Fruit fly (Drosophila melanogaster): ENCODE data around the gene CG46307.
A peak's percentile ranks its signal among the peaks of the same experiment; 100 is the strongest.

The CG46307 gene

DNA sequence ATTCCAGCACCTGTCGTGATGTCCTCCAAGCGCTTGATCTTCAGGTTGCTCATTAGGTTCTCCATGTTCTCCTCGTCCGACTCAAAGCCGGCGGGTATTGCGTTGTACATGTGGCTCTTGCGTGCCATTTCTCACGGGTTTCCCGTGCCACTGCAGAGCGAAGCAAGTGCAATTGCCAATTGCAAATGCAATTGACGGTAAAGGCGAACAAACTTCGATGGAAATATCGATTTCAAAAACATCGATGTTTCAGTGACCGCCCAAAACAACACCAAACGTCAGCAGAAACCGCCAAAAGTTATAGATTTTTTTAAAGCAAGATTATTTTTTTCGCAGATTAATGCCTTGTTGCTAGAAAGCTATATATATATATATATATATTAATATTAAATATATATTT is 58.5 kb downstream of the CG46307 start, which contains the start of gene Nbr:
Nbr (minus strand) TSS at position 209 of the 400 bp plus-strand sequence.
- TF ChIP-seq lola (GFP tag; optimal IDR thresholded peaks at IDR 0.05) (no peak), Rel (GFP tag; optimal IDR thresholded peaks at IDR 0.05) (no peak), Rel (tag; optimal IDR thresholded peaks at IDR 0.05) (peak; percentile 13), fru (GFP tag; optimal IDR thresholded peaks at IDR 0.05) (no peak), N (GFP tag; optimal IDR thresholded peaks at IDR 0.05) (no peak), woc (GFP tag; optimal IDR thresholded peaks at IDR 0.05) (no peak), Vsx2 (GFP tag; optimal IDR thresholded peaks at IDR 0.05; ENCODE audit: partially characterized antibody) (no peak), Sp1 (GFP tag; optimal IDR thresholded peaks at IDR 0.05) (no peak), rgr (GFP tag; optimal IDR thresholded peaks at IDR 0.05) (peak; percentile 35), Hr83 (GFP tag; optimal IDR thresholded peaks at IDR 0.05; ENCODE audit: poor library complexity, severe bottlenecking) (peak; percentile 49), Jra (GFP tag; optimal IDR thresholded peaks at IDR 0.05) (no peak), h (GFP tag; optimal IDR thresholded peaks at IDR 0.05) (no peak), Hr78 (GFP tag; optimal IDR thresholded peaks at IDR 0.05) (no peak), Dif (GFP tag; optimal IDR thresholded peaks at IDR 0.05; ENCODE audit: partially characterized antibody) (peak; percentile 58), CrebA (GFP tag; optimal IDR thresholded peaks at IDR 0.05; ENCODE audit: borderline replicate concordance) (no peak), br (GFP tag; optimal IDR thresholded peaks at IDR 0.05) (no peak), Dfd (GFP tag; optimal IDR thresholded peaks at IDR 0.05) (no peak)

DNA sequence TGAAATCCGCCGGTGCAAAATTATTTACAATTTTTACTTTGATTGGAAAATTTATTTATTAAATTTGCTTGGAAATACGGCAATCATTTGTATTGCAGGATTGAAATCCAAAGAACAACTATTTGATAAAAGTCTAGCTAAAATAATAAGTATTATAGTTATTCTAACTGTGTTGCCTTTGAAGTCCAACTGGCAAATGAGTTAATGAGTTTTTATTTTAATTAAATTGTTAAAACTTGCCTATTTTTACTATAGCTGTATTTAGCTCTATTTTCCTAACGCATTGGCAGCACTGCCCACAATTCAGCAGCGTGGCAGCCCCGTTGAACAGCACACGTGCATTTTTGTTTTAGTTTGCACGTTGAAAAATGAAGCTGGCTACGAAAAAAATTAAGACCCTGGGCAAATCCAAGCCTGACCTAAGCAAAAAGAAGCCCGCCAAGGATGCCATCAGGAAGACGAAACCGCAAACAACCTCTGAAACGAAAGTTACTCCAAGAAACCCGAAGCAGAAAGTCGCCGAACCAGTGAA is 59.0 kb downstream of the CG46307 start, which contains the start of gene Noc2:
Noc2 (plus strand) TSS at position 331 of the 532 bp plus-strand sequence.
- peak; percentile 26 for TF ChIP-seq Sp1 (GFP tag; optimal IDR thresholded peaks at IDR 0.05)
- no peak for TF ChIP-seq sage (GFP tag; optimal IDR thresholded peaks at IDR 0.05)
- no peak for TF ChIP-seq Vsx2 (GFP tag; optimal IDR thresholded peaks at IDR 0.05; ENCODE audit: partially characterized antibody)
- no peak for TF ChIP-seq CG9705 (GFP tag; optimal IDR thresholded peaks at IDR 0.05)
- TF ChIP-seq pan (optimal IDR thresholded peaks at IDR 0.05), result no peak
- TF ChIP-seq brk (GFP tag; optimal IDR thresholded peaks at IDR 0.05), result no peak
- TF ChIP-seq OdsH (GFP tag; optimal IDR thresholded peaks at IDR 0.05), result peak; percentile 15
- peak; percentile 46 for TF ChIP-seq ey (GFP tag; optimal IDR thresholded peaks at IDR 0.05)
- peak; percentile 61 for TF ChIP-seq h (GFP tag; optimal IDR thresholded peaks at IDR 0.05)
- no peak for TF ChIP-seq Rel (GFP tag; optimal IDR thresholded peaks at IDR 0.05)
- peak; percentile 81 for TF ChIP-seq Rel (tag; optimal IDR thresholded peaks at IDR 0.05)
- TF ChIP-seq jim (GFP tag; optimal IDR thresholded peaks at IDR 0.05), result peak; percentile 67
- TF ChIP-seq fru (GFP tag; optimal IDR thresholded peaks at IDR 0.05), result peak; percentile 45
- no peak for TF ChIP-seq Dfd (GFP tag; optimal IDR thresholded peaks at IDR 0.05)
- TF ChIP-seq usp (GFP tag; optimal IDR thresholded peaks at IDR 0.05), result no peak
- TF ChIP-seq Abd-B (GFP tag; optimal IDR thresholded peaks at IDR 0.05), result no peak
- no peak for TF ChIP-seq lola (GFP tag; optimal IDR thresholded peaks at IDR 0.05)
- TF ChIP-seq dl (GFP tag; optimal IDR thresholded peaks at IDR 0.05; ENCODE audit: insufficient read depth in 1 of 2, partially characterized antibody in 2 of 2), result no peak
- TF ChIP-seq N (GFP tag; optimal IDR thresholded peaks at IDR 0.05), result no peak
- TF ChIP-seq psq (GFP tag; optimal IDR thresholded peaks at IDR 0.05), result peak; percentile 44
- TF ChIP-seq Hr78 (GFP tag; optimal IDR thresholded peaks at IDR 0.05), result no peak
- TF ChIP-seq foxo (GFP tag; optimal IDR thresholded peaks at IDR 0.05), result peak in 1 of 2 experiments; percentile 73
- peak; percentile 52 for TF ChIP-seq woc (GFP tag; optimal IDR thresholded peaks at IDR 0.05)
- peak; percentile 59 for TF ChIP-seq HLH106 (tag; optimal IDR thresholded peaks at IDR 0.05)
- TF ChIP-seq dmrt93B (GFP tag; optimal IDR thresholded peaks at IDR 0.05), result peak; percentile 44
- TF ChIP-seq br (GFP tag; optimal IDR thresholded peaks at IDR 0.05), result no peak
- TF ChIP-seq GATAd (GFP tag; optimal IDR thresholded peaks at IDR 0.05), result no peak
- no peak for TF ChIP-seq Mio (GFP tag; optimal IDR thresholded peaks at IDR 0.05)
- peak; percentile 7 for TF ChIP-seq sv (GFP tag; optimal IDR thresholded peaks at IDR 0.05)
- peak; percentile 43 for TF ChIP-seq rgr (GFP tag; optimal IDR thresholded peaks at IDR 0.05)
- no peak for TF ChIP-seq CG32264 (GFP tag; optimal IDR thresholded peaks at IDR 0.05)
- TF ChIP-seq Jra (GFP tag; optimal IDR thresholded peaks at IDR 0.05), result no peak
- TF ChIP-seq Myc (optimal IDR thresholded peaks at IDR 0.05), result peak; percentile 78
- peak; percentile 35 for TF ChIP-seq Hr83 (GFP tag; optimal IDR thresholded peaks at IDR 0.05; ENCODE audit: poor library complexity, severe bottlenecking)
- no peak for TF ChIP-seq Dif (GFP tag; optimal IDR thresholded peaks at IDR 0.05; ENCODE audit: partially characterized antibody)
- TF ChIP-seq tai (GFP tag; optimal IDR thresholded peaks at IDR 0.05), result no peak
- TF ChIP-seq CrebA (GFP tag; optimal IDR thresholded peaks at IDR 0.05; ENCODE audit: borderline replicate concordance), result no peak
- no peak for TF ChIP-seq dsf (GFP tag; optimal IDR thresholded peaks at IDR 0.05; ENCODE audit: borderline replicate concordance)
- peak; percentile 21 for TF ChIP-seq Hnf4 (GFP tag; optimal IDR thresholded peaks at IDR 0.05)
